Fruit fly (Drosophila melanogaster): ENCODE measurements around the gene CG42233.
A peak's percentile ranks its signal among the peaks of the same experiment; 100 is the strongest.

Gene CG42233

dm6 chr3R:31776583-31777362 lies 28.3 kb downstream of the CG42233 start, which contains the start of the genes CG2126 and faf (continued):
- TF ChIP-seq Elba2 (GFP tag; optimal IDR thresholded peaks at IDR 0.05): peak; percentile 65
- peak; percentile 77 for TF ChIP-seq CG17385 (GFP tag; optimal IDR thresholded peaks at IDR 0.05)
- peak; percentile 77 for TF ChIP-seq CG2120 (GFP tag; optimal IDR thresholded peaks at IDR 0.05)
- TF ChIP-seq CG32767 (GFP tag; IDR thresholded peaks at IDR 0.05): peak; percentile 68
- TF ChIP-seq CG9215 (GFP tag; IDR thresholded peaks at IDR 0.05): peak; percentile 63
- peak; percentile 77 for TF ChIP-seq CG8388 (GFP tag; optimal IDR thresholded peaks at IDR 0.05)
- 0 out of 2 replicates have a peak, but pooled peaks have one; percentile 22 for TF ChIP-seq CG4360 (GFP tag; IDR thresholded peaks at IDR 0.05)
- TF ChIP-seq CG11085 (GFP tag; IDR thresholded peaks at IDR 0.05): peak; percentile 60; the same call in 1 of the 2 replicates
- TF ChIP-seq Med (GFP tag): peak; percentile 90
- no peak for TF ChIP-seq lov (optimal IDR thresholded peaks at IDR 0.05)
- 0 out of 3 replicates have a peak, but pooled peaks have one; percentile 41 for TF ChIP-seq lov (GFP tag; IDR thresholded peaks at IDR 0.05)
- peak in 1 of 2 experiments; percentile 39 for TF ChIP-seq chif (GFP tag; optimal IDR thresholded peaks at IDR 0.05)
- peak; percentile 41 for TF ChIP-seq schlank (tag; optimal IDR thresholded peaks at IDR 0.05)
- no peak for TF ChIP-seq CG43689 (GFP tag; IDR thresholded peaks at IDR 0.05)
- peak; percentile 86 for TF ChIP-seq CG14710 (tag; optimal IDR thresholded peaks at IDR 0.05)
- peak; percentile 75 for TF ChIP-seq Gug (GFP tag; IDR thresholded peaks at IDR 0.05)
- TF ChIP-seq bigmax (GFP tag; optimal IDR thresholded peaks at IDR 0.05): no peak
- peak; percentile 53 for TF ChIP-seq scrt (GFP tag; optimal IDR thresholded peaks at IDR 0.05)
- no peak for TF ChIP-seq CG3163 (GFP tag; optimal IDR thresholded peaks at IDR 0.05)
- peak; percentile 40; the same call in 1 of the 2 replicates for TF ChIP-seq Atf6 (GFP tag; IDR thresholded peaks at IDR 0.05)
- peak; percentile 46; the same call in 1 of the 3 replicates for TF ChIP-seq CG16813 (GFP tag; IDR thresholded peaks at IDR 0.05; ENCODE audit: partially characterized antibody)
- peak; percentile 80 for TF ChIP-seq lmd (GFP tag; IDR thresholded peaks at IDR 0.05)
- TF ChIP-seq bcd (GFP tag; optimal IDR thresholded peaks at IDR 0.05): peak; percentile 77
- peak; percentile 84 for TF ChIP-seq CG11456 (GFP tag; IDR thresholded peaks at IDR 0.05)
- TF ChIP-seq CG6654 (GFP tag; optimal IDR thresholded peaks at IDR 0.05): peak; percentile 29
- TF ChIP-seq Rfx (GFP tag; IDR thresholded peaks at IDR 0.05): peak; percentile 86
- no peak for TF ChIP-seq shn (GFP tag; optimal IDR thresholded peaks at IDR 0.05)
- peak; percentile 49 for TF ChIP-seq CG2202 (tag; optimal IDR thresholded peaks at IDR 0.05)
- TF ChIP-seq Fer3 (tag; optimal IDR thresholded peaks at IDR 0.05): peak; percentile 74
- TF ChIP-seq Lhr (GFP tag; optimal IDR thresholded peaks at IDR 0.05): peak; percentile 38
- peak; percentile 79 for TF ChIP-seq grau (tag; optimal IDR thresholded peaks at IDR 0.05)
- TF ChIP-seq CG10565 (GFP tag; optimal IDR thresholded peaks at IDR 0.05): no peak
- TF ChIP-seq CG17612 (GFP tag; IDR thresholded peaks at IDR 0.05): no peak; the same call in 1 of the 2 replicates
- TF ChIP-seq fd64A (GFP tag; optimal IDR thresholded peaks at IDR 0.05): no peak
- peak; percentile 25 for TF ChIP-seq CG30431 (GFP tag; optimal IDR thresholded peaks at IDR 0.05)
- no peak for TF ChIP-seq Gsc (GFP tag; IDR thresholded peaks at IDR 0.05)
- peak; percentile 14 for TF ChIP-seq CG6854 (GFP tag; optimal IDR thresholded peaks at IDR 0.05)
- TF ChIP-seq odd (GFP tag; optimal IDR thresholded peaks at IDR 0.05): peak; percentile 35
- TF ChIP-seq chm (GFP tag; IDR thresholded peaks at IDR 0.05): peak; percentile 51; the same call in 1 of the 2 replicates
- TF ChIP-seq Ravus (GFP tag; IDR thresholded peaks at IDR 0.05): peak; percentile 5; the same call in 1 of the 2 replicates
- TF ChIP-seq CHES-1-like (GFP tag; optimal IDR thresholded peaks at IDR 0.05): peak; percentile 59
- TF ChIP-seq Ets97D (GFP tag; optimal IDR thresholded peaks at IDR 0.05): peak; percentile 60
- peak; percentile 71 for TF ChIP-seq CG7556 (GFP tag; optimal IDR thresholded peaks at IDR 0.05)
- peak; percentile 70 for TF ChIP-seq CG5245 (GFP tag; optimal IDR thresholded peaks at IDR 0.05)
- TF ChIP-seq Nf-YB (GFP tag; optimal IDR thresholded peaks at IDR 0.05): peak; percentile 66
- TF ChIP-seq Sry-β (GFP tag; optimal IDR thresholded peaks at IDR 0.05): no peak
- TF ChIP-seq Hr51 (GFP tag; optimal IDR thresholded peaks at IDR 0.05): peak; percentile 10 to 84
- TF ChIP-seq jigr1 (GFP tag; IDR thresholded peaks at IDR 0.05): peak; percentile 60; the same call in 2 of the 3 replicates
- peak; percentile 41 for TF ChIP-seq CG5180 (GFP tag; optimal IDR thresholded peaks at IDR 0.05)

Data from whole organism, embryonic.